Fruit fly (Drosophila melanogaster) whole organism, embryonic: ENCODE measurements around the gene CG43339.

ENCODE experiments used
- ATbp ChIP-seq: fragments of 200-800 bp; sonication (Bioruptor generic); optimal IDR thresholded peaks from 2 replicates; lab custom pipeline; 2017; ENCODE audit warnings: missing biosample characterization, mild to moderate bottlenecking, missing genetic modification characterization, missing genetic modification reagents
- Abd-B ChIP-seq: fragments of 200-800 bp; sonication (Bioruptor generic); optimal IDR thresholded peaks from 2 replicates; lab custom pipeline; 2018; ENCODE audit warnings: missing biosample characterization, mild to moderate bottlenecking, missing genetic modification characterization, moderate library complexity
- Aef1 ChIP-seq: fragments of 200-800 bp; sonication (Bioruptor generic); IDR thresholded peaks from 3 replicates; pipeline ENCODE4 v1.3.6; 2022; ENCODE audit warnings: missing biosample characterization, missing genetic modification characterization
- C15 ChIP-seq: fragments of 200-800 bp; sonication (Bioruptor generic); IDR thresholded peaks from 3 replicates; pipeline ENCODE4 v1.3.6; 2022; ENCODE audit warnings: missing biosample characterization, missing genetic modification characterization
- CG10147 ChIP-seq: fragments of 200-800 bp; sonication (Bioruptor generic); optimal IDR thresholded peaks from 2 replicates; lab custom pipeline; 2019; ENCODE audit warnings: missing biosample characterization, mild to moderate bottlenecking, missing genetic modification characterization, moderate library complexity
- CG1024 ChIP-seq: fragments of 200-800 bp; sonication (Bioruptor generic); IDR thresholded peaks from 2 replicates; pipeline ENCODE4 v1.3.6; 2022; ENCODE audit warnings: missing biosample characterization, missing genetic modification characterization
- CG10431 ChIP-seq: fragments of 200-800 bp; sonication (Bioruptor generic); optimal IDR thresholded peaks from 3 replicates; lab custom pipeline; 2018; ENCODE audit warnings: missing biosample characterization, mild to moderate bottlenecking, missing genetic modification characterization
- CG10979 ChIP-seq: fragments of 200-800 bp; sonication (Bioruptor generic); optimal IDR thresholded peaks from 2 replicates; lab custom pipeline; 2018; ENCODE audit warnings: missing biosample characterization, mild to moderate bottlenecking, missing genetic modification characterization, moderate library complexity
- CG11560 ChIP-seq: fragments of 200-800 bp; sonication (Bioruptor generic); IDR thresholded peaks from 3 replicates; pipeline ENCODE4 v1.3.6; 2022; ENCODE audit warnings: missing biosample characterization, missing genetic modification characterization
- CG12071 ChIP-seq: fragments of 200-800 bp; sonication (Bioruptor generic); optimal IDR thresholded peaks from 3 replicates; lab custom pipeline; 2018; ENCODE audit warnings: missing biosample characterization, mild to moderate bottlenecking, missing genetic modification characterization
- CG12104 ChIP-seq: fragments of 200-800 bp; sonication (Bioruptor generic); optimal IDR thresholded peaks from 3 replicates; lab custom pipeline; 2016; ENCODE audit warnings: missing biosample characterization, missing genetic modification characterization
- CG12744 ChIP-seq: fragments of 200-800 bp; sonication (Bioruptor generic); optimal IDR thresholded peaks from 2 replicates; lab custom pipeline; 2016; ENCODE audit warnings: missing biosample characterization, missing genetic modification characterization
- CG13624 ChIP-seq: fragments of 200-800 bp; sonication (Bioruptor generic); optimal IDR thresholded peaks from 2 replicates; lab custom pipeline; 2016; ENCODE audit warnings: missing biosample characterization, missing genetic modification characterization
- CG14050 ChIP-seq: fragments of 200-800 bp; sonication (Bioruptor generic); IDR thresholded peaks from 3 replicates; pipeline ENCODE4 v1.3.6; 2022; ENCODE audit warnings: missing biosample characterization, missing genetic modification characterization
- CG16863 ChIP-seq: fragments of 200-800 bp; sonication (Bioruptor generic); optimal IDR thresholded peaks from 3 replicates; lab custom pipeline; 2016; ENCODE audit warnings: missing biosample characterization, missing genetic modification characterization
- CG18599 ChIP-seq: fragments of 200-800 bp; sonication (Bioruptor generic); optimal IDR thresholded peaks from 3 replicates; lab custom pipeline; 2017; ENCODE audit warnings: missing biosample characterization, missing genetic modification characterization, mild to moderate bottlenecking, moderate library complexity, missing genetic modification reagents
- CG2202 ChIP-seq: fragments of 200-800 bp; sonication (Bioruptor generic); optimal IDR thresholded peaks from 2 replicates; lab custom pipeline; 2018; ENCODE audit warnings: missing biosample characterization, mild to moderate bottlenecking, missing genetic modification characterization
- CG31224 ChIP-seq: fragments of 200-800 bp; sonication (Bioruptor generic); IDR thresholded peaks from 2 replicates; pipeline ENCODE4 v1.3.6; 2022; ENCODE audit warnings: missing biosample characterization, missing genetic modification characterization
- CG6272 ChIP-seq: fragments of 200-800 bp; sonication (Bioruptor generic); IDR thresholded peaks from 2 replicates; pipeline ENCODE4 v1.3.6; 2022; ENCODE audit warnings: missing biosample characterization, missing genetic modification characterization
- CG6813 ChIP-seq: fragments of 200-800 bp; sonication (Bioruptor generic); optimal IDR thresholded peaks from 2 replicates; lab custom pipeline; 2017; ENCODE audit warnings: missing biosample characterization, missing genetic modification characterization, mild to moderate bottlenecking, moderate library complexity, missing genetic modification reagents
- CG7786 ChIP-seq: fragments of 200-800 bp; sonication (Bioruptor generic); optimal IDR thresholded peaks from 2 replicates; lab custom pipeline; 2016; ENCODE audit warnings: missing biosample characterization, missing genetic modification characterization
- CG8478 ChIP-seq: fragments of >200 bp; optimal IDR thresholded peaks from 2 replicates; lab custom pipeline; 2018
- CkIIα-i1 ChIP-seq: fragments of 200-800 bp; sonication (Bioruptor generic); IDR thresholded peaks from 2 replicates; pipeline ENCODE4 v1.3.6; 2022; ENCODE audit warnings: missing biosample characterization, missing genetic modification characterization
- D ChIP-seq, 2 experiments: fragments of 200-800 bp in 1 of 2; fragments of >200 bp in 1 of 2; sonication (Bioruptor generic) in 1 of 2; optimal IDR thresholded peaks; 2 replicates in 1 of 2; 3 replicates in 1 of 2; lab custom pipeline; 2017; ENCODE audit warnings: mild to moderate bottlenecking in 1 of 2, missing biosample characterization in 1 of 2, missing genetic modification characterization in 1 of 2, missing genetic modification reagents in 1 of 2
- Dip3 ChIP-seq: fragments of 200-800 bp; sonication (Bioruptor generic); optimal IDR thresholded peaks from 3 replicates; lab custom pipeline; 2016; ENCODE audit warnings: missing biosample characterization, missing genetic modification characterization
- Gsc ChIP-seq: fragments of 200-800 bp; sonication (Bioruptor generic); IDR thresholded peaks from 2 replicates; pipeline ENCODE4 v1.3.6; 2022; ENCODE audit warnings: missing biosample characterization, missing genetic modification characterization
- NK7.1 ChIP-seq: fragments of 200-800 bp; sonication (Bioruptor generic); optimal IDR thresholded peaks from 3 replicates; lab custom pipeline; 2016; ENCODE audit warnings: missing biosample characterization, missing genetic modification characterization
- Optix ChIP-seq: fragments of 200-800 bp; sonication (Bioruptor generic); IDR thresholded peaks from 3 replicates; pipeline ENCODE4 v1.3.6; 2022; ENCODE audit warnings: missing biosample characterization, missing genetic modification characterization
- Pdp1 ChIP-seq, 2 experiments: fragments of 200-800 bp; sonication (Bioruptor generic); optimal IDR thresholded peaks; 3 replicates each; lab custom pipeline; 2016; ENCODE audit warnings: missing biosample characterization in 2 of 2, missing genetic modification characterization in 2 of 2, mild to moderate bottlenecking in 1 of 2, moderate library complexity in 1 of 2
- Scr ChIP-seq: fragments of 200-800 bp; sonication (Bioruptor generic); IDR thresholded peaks from 2 replicates; pipeline ENCODE4 v1.3.6; 2022; ENCODE audit warnings: missing biosample characterization, missing genetic modification characterization; ENCODE audit not compliant: partially characterized antibody
- Ssrp ChIP-seq: fragments of 200-800 bp; sonication (Bioruptor generic); optimal IDR thresholded peaks from 2 replicates; lab custom pipeline; 2018; ENCODE audit warnings: missing biosample characterization, mild to moderate bottlenecking, missing genetic modification characterization, moderate library complexity
- ac ChIP-seq: fragments of 200-800 bp; sonication (Bioruptor generic); optimal IDR thresholded peaks from 3 replicates; lab custom pipeline; 2017; ENCODE audit warnings: missing biosample characterization, mild to moderate bottlenecking, missing genetic modification characterization
- al ChIP-seq: fragments of 200-800 bp; sonication (Bioruptor generic); IDR thresholded peaks from 2 replicates; pipeline ENCODE4 v1.3.6; 2022; ENCODE audit warnings: missing biosample characterization, missing genetic modification characterization
- ase ChIP-seq: fragments of 200-800 bp; sonication (Bioruptor generic); IDR thresholded peaks from 3 replicates; pipeline ENCODE4 v1.3.6; 2022; ENCODE audit warnings: missing biosample characterization, missing genetic modification characterization
- btn ChIP-seq: fragments of 200-800 bp; sonication (Bioruptor generic); optimal IDR thresholded peaks from 2 replicates; lab custom pipeline; 2016; ENCODE audit warnings: missing biosample characterization, missing genetic modification characterization
- cg ChIP-seq: fragments of 200-800 bp; sonication (Bioruptor generic); optimal IDR thresholded peaks from 3 replicates; lab custom pipeline; 2019; ENCODE audit warnings: missing biosample characterization, mild to moderate bottlenecking, missing genetic modification characterization, moderate library complexity
- chm ChIP-seq: fragments of 200-800 bp; sonication (Bioruptor generic); IDR thresholded peaks from 2 replicates; pipeline ENCODE4 v1.3.6; 2022; ENCODE audit warnings: missing biosample characterization, missing genetic modification characterization
- crc ChIP-seq: fragments of 200-800 bp; sonication (Bioruptor generic); optimal IDR thresholded peaks from 2 replicates; lab custom pipeline; 2016; ENCODE audit warnings: missing biosample characterization, missing genetic modification characterization
- ind ChIP-seq: fragments of 200-800 bp; sonication (Bioruptor generic); optimal IDR thresholded peaks from 3 replicates; lab custom pipeline; 2016; ENCODE audit warnings: missing biosample characterization, missing genetic modification characterization
- jing ChIP-seq: fragments of 200-800 bp; sonication (Bioruptor generic); optimal IDR thresholded peaks from 2 replicates; lab custom pipeline; 2018; ENCODE audit warnings: missing biosample characterization, mild to moderate bottlenecking, missing genetic modification characterization
- lov ChIP-seq, 2 experiments: fragments of 200-800 bp in 1 of 2; fragments of >200 bp in 1 of 2; sonication (Bioruptor generic) in 1 of 2; IDR thresholded peaks in 1 of 2; optimal IDR thresholded peaks in 1 of 2; 2 replicates in 1 of 2; 3 replicates in 1 of 2; pipeline versions ENCODE4 v1.3.6 to Lab custom; 2017 to 2022; ENCODE audit warnings: missing biosample characterization in 1 of 2, missing genetic modification characterization in 1 of 2
- pho ChIP-seq: fragments of 200-800 bp; sonication (Bioruptor generic); optimal IDR thresholded peaks from 2 replicates; lab custom pipeline; 2016; ENCODE audit warnings: missing biosample characterization, missing genetic modification characterization
- pros ChIP-seq: fragments of 200-800 bp; sonication (Bioruptor generic); optimal IDR thresholded peaks from 3 replicates; lab custom pipeline; 2019; ENCODE audit warnings: missing biosample characterization, mild to moderate bottlenecking, missing genetic modification characterization, moderate library complexity
- pzg ChIP-seq: fragments of 200-800 bp; sonication (Bioruptor generic); optimal IDR thresholded peaks from 3 replicates; lab custom pipeline; 2018; ENCODE audit warnings: missing biosample characterization, mild to moderate bottlenecking, missing genetic modification characterization, moderate library complexity
- seq ChIP-seq: fragments of 200-800 bp; sonication (Bioruptor generic); IDR thresholded peaks from 2 replicates; pipeline ENCODE4 v1.3.6; 2022; ENCODE audit warnings: missing biosample characterization, missing genetic modification characterization
- ssp ChIP-seq: fragments of 200-800 bp; sonication (Bioruptor generic); IDR thresholded peaks from 2 replicates; pipeline ENCODE4 v1.3.6; 2022; ENCODE audit warnings: missing biosample characterization, missing genetic modification characterization
- tgo ChIP-seq: fragments of 200-800 bp; sonication (Bioruptor generic); IDR thresholded peaks from 3 replicates; pipeline ENCODE4 v1.3.6; 2022; ENCODE audit warnings: missing biosample characterization, missing genetic modification characterization
- tll ChIP-seq, 2 experiments: fragments of 200-800 bp in 1 of 2; fragments of >200 bp in 1 of 2; sonication (Bioruptor generic) in 1 of 2; optimal IDR thresholded peaks; 2 replicates each; lab custom pipeline; 2017 to 2019; ENCODE audit warnings: missing biosample characterization in 2 of 2, missing genetic modification characterization in 2 of 2, mild to moderate bottlenecking in 1 of 2, moderate library complexity in 1 of 2
- z ChIP-seq: fragments of 200-800 bp; sonication (Bioruptor generic); IDR thresholded peaks from 3 replicates; pipeline ENCODE4 v1.3.6; 2022; ENCODE audit warnings: missing biosample characterization, missing genetic modification characterization
- zfh1 ChIP-seq: fragments of 200-800 bp; sonication (Bioruptor generic); IDR thresholded peaks from 3 replicates; pipeline ENCODE4 v1.3.6; 2022; ENCODE audit warnings: missing biosample characterization, missing genetic modification characterization

Gene CG43339

dm6 chr2L:18653328-18653675 is 19.8 kb downstream of the CG43339 start (continued):
- TF ChIP-seq CG1024 (GFP tag; lab: Robert Waterston, UW) (peak; percentile 52; the same call in 1 of the 2 replicates), CG10147 (GFP tag; lab: Kevin White, UChicago) (peak; percentile 56), Aef1 (GFP tag; lab: Robert Waterston, UW) (no peak), CG7786 (no peak), al (GFP tag; lab: Robert Waterston, UW) (no peak), cg (GFP tag; lab: Kevin White, UChicago) (no peak), zfh1 (GFP tag; lab: Robert Waterston, UW) (peak; percentile 93), CG12071 (GFP tag; lab: Kevin White, UChicago) (peak; percentile 51), chm (GFP tag; lab: Robert Waterston, UW) (no peak; the same call in 1 of the 2 replicates), CG12744 (GFP tag; lab: Kevin White, UChicago) (no peak), CG6813 (peak; percentile 56), Scr (GFP tag; lab: Robert Waterston, UW) (no peak), pros (no peak), ATbp (GFP tag; lab: Kevin White, UChicago) (peak; percentile 21), CkIIα-i1 (GFP tag; lab: Robert Waterston, UW) (no peak), ssp (GFP tag; lab: Robert Waterston, UW) (peak; percentile 69), CG13624 (GFP tag; lab: Kevin White, UChicago) (peak; percentile 70), CG10431 (GFP tag; lab: Kevin White, UChicago) (no peak), Pdp1 (GFP tag; optimal IDR thresholded peaks at IDR 0.05; lab: Kevin White, UChicago) (peak; percentile 51 to 75), Dip3 (no peak), CG2202 (tag; lab: Kevin White, UChicago) (no peak), ind (GFP tag; lab: Kevin White, UChicago) (peak; percentile 77), CG10979 (peak; percentile 87), crc (peak; percentile 30), tll (GFP tag; optimal IDR thresholded peaks at IDR 0.05; lab: Kevin White, UChicago) (peak in 1 of 2 experiments; percentile 4), ase (GFP tag; lab: Robert Waterston, UW) (peak; percentile 52; the same call in 2 of the 3 replicates), z (GFP tag; lab: Robert Waterston, UW) (peak; percentile 41; the same call in 1 of the 3 replicates), CG18599 (GFP tag; lab: Kevin White, UChicago) (peak; percentile 66), CG12104 (GFP tag; lab: Kevin White, UChicago) (peak; percentile 52), D (optimal IDR thresholded peaks at IDR 0.05; lab: Kevin White, UChicago) (no peak), D (GFP tag; optimal IDR thresholded peaks at IDR 0.05; lab: Kevin White, UChicago) (peak; percentile 78), pho (no peak), CG6272 (peak; percentile 47), ac (GFP tag; lab: Kevin White, UChicago) (no peak), jing (GFP tag; lab: Kevin White, UChicago) (peak; percentile 72), CG11560 (no peak), CG31224 (peak; percentile 61), C15 (GFP tag; lab: Robert Waterston, UW) (no peak), Gsc (GFP tag; lab: Robert Waterston, UW) (peak; percentile 59), tgo (GFP tag; lab: Robert Waterston, UW) (peak; percentile 70), NK7.1 (peak; percentile 5), CG16863 (GFP tag; lab: Kevin White, UChicago) (peak; percentile 68), seq (GFP tag; lab: Robert Waterston, UW) (0 out of 2 replicates have a peak, but pooled peaks have one; percentile 53), lov (optimal IDR thresholded peaks at IDR 0.05; lab: Kevin White, UChicago) (no peak), lov (GFP tag; IDR thresholded peaks at IDR 0.05; lab: Robert Waterston, UW) (peak; percentile 94), CG14050 (GFP tag; lab: Robert Waterston, UW) (0 out of 3 replicates have a peak, but pooled peaks have one; percentile 13), CG8478 (lab: Kevin White, UChicago) (no peak), pzg (GFP tag; lab: Kevin White, UChicago) (no peak), Ssrp (tag; lab: Kevin White, UChicago) (peak; percentile 78), btn (GFP tag; lab: Kevin White, UChicago) (peak; percentile 79), Optix (GFP tag; lab: Robert Waterston, UW) (peak; percentile 50; the same call in 2 of the 3 replicates), Abd-B (peak; percentile 70)
